Worm (Caenorhabditis elegans) whole organism, L3 larva: ENCODE measurements around the gene C09G9.3.

Source experiments
- ceh-16 ChIP-seq: sonication (generic microtip); optimal IDR thresholded peaks from 2 replicates; lab custom pipeline; 2017; ENCODE audit warnings: missing biosample characterization, missing genetic modification characterization
- daf-12 ChIP-seq: fragments of 150-350 bp; optimal IDR thresholded peaks from 2 replicates; lab custom pipeline; 2014; ENCODE audit warnings: missing biosample characterization, missing genetic modification reagents, missing genetic modification characterization
- fkh-10 ChIP-seq: sonication (generic microtip); optimal IDR thresholded peaks from 2 replicates; lab custom pipeline; 2017; ENCODE audit warnings: missing biosample characterization, missing genetic modification reagents, missing genetic modification characterization
- unc-62 ChIP-seq: fragments of 150-350 bp; sonication (generic microtip); optimal IDR thresholded peaks from 4 replicates; lab custom pipeline; 2014; ENCODE audit warnings: missing biosample characterization, missing genetic modification reagents, missing genetic modification characterization

ce11 chrIV:8822598-8822997 is 50.3 kb downstream of the C09G9.3 start:
- TF ChIP-seq unc-62 (GFP tag; lab: Kevin White, UChicago) = no peak
- no peak for TF ChIP-seq daf-12 (tag; lab: Kevin White, UChicago)
- no peak for TF ChIP-seq fkh-10 (GFP tag; lab: Kevin White, UChicago)
- no peak for TF ChIP-seq ceh-16
